Fruit fly (Drosophila melanogaster) Kc167 (cell line): ENCODE measurements around the gene CG7857.

Experiments used
- Myc ChIP-seq: fragments of >200 bp; optimal IDR thresholded peaks from 2 replicates; lab custom pipeline; 2017; ENCODE audit warnings: missing external identifiers
- Sin3A ChIP-seq: fragments of >200 bp; optimal IDR thresholded peaks from 2 replicates; lab custom pipeline; 2018; ENCODE audit warnings: missing external identifiers
- h ChIP-seq: fragments of >200 bp; optimal IDR thresholded peaks from 3 replicates; lab custom pipeline; 2018; ENCODE audit warnings: missing external identifiers
- insv ChIP-seq: fragments of >200 bp; optimal IDR thresholded peaks from 3 replicates; lab custom pipeline; 2018; ENCODE audit warnings: missing external identifiers
- psq ChIP-seq: fragments of >200 bp; optimal IDR thresholded peaks from 2 replicates; lab custom pipeline; 2017; ENCODE audit warnings: missing external identifiers
- ttk ChIP-seq: sonication (Bioruptor generic); optimal IDR thresholded peaks from 2 replicates; lab custom pipeline; 2017; ENCODE audit warnings: missing external identifiers

Gene CG7857

dm6 chr3L:15504687-15505086 lies at the start of gene CG7857:
TSS of gene CG7857 (minus strand) at chr3L:15504894.
- TF ChIP-seq psq (no peak), Sin3A (lab: Kevin White, UChicago) (no peak), ttk (lab: Kevin White, UChicago) (no peak), insv (lab: Kevin White, UChicago) (no peak), h (lab: Kevin White, UChicago) (no peak), Myc (lab: Kevin White, UChicago) (no peak)

DNA sequence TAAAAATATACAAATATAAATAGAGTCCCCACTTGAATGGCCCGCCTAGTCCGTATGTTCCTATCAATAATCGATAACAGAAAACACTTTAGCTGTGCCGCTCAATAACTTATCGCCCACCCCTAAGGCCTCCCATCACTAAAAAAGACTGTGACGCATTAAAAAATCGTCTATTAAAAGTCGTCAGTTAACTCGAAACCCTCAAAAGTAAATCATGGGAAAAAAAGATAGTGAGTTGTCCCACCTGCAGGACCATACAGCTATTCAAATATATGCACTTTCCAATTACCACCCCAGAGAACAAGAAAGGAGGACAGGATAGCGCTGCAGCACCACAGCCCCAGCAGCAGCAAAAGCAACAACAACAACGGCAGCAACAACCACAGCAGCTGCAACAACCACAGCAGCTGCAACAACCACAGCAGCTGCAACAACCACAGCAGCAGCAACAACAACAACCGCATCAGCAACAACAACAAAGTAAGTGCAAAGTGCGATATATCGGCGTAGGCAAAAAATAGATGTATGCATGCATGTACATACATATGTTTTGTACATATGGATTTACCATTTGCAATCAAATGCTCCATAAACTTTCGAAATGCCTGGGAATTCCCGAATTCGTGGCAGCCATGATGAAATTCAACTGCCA lies 49.4 kb upstream of the CG7857 start, which contains the start of gene AGO2:
TSS of gene AGO2 (plus strand) at position 121 of the 652 bp plus-strand sequence.
- TF ChIP-seq ttk (lab: Kevin White, UChicago) (no peak), Sin3A (lab: Kevin White, UChicago) (no peak), h (lab: Kevin White, UChicago) (no peak), psq (no peak), Myc (lab: Kevin White, UChicago) (no peak), insv (lab: Kevin White, UChicago) (no peak)

DNA sequence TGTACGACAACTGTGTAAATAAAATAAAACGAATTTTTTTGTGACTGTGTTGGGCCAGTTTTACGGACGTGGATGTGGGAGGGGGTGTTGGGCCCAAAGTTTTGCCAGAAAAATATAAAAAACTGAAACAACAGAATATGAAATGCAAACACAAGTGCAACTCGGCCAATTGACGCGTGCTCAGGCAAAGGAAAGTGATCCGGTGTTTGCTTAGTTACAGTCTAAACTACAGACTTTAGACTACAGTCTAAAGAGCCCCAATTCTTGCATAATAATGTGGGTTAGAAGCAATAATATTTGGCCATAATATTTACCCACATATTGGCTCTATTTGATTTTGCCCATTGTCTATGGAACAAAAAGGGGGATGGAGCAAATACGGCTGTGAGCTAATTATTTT lies 44.1 kb upstream of the CG7857 start:
- TF ChIP-seq Myc (lab: Kevin White, UChicago) (no peak), ttk (lab: Kevin White, UChicago) (no peak), h (lab: Kevin White, UChicago) (no peak), Sin3A (lab: Kevin White, UChicago) (no peak), psq (no peak), insv (lab: Kevin White, UChicago) (no peak)

dm6 chr3L:15547187-15547790 lies 42.6 kb upstream of the CG7857 start:
- TF ChIP-seq insv (lab: Kevin White, UChicago): no peak
- no peak for TF ChIP-seq h (lab: Kevin White, UChicago)
- no peak for TF ChIP-seq ttk (lab: Kevin White, UChicago)
- TF ChIP-seq Myc (lab: Kevin White, UChicago): no peak
- TF ChIP-seq psq: no peak
- TF ChIP-seq Sin3A (lab: Kevin White, UChicago): no peak

DNA sequence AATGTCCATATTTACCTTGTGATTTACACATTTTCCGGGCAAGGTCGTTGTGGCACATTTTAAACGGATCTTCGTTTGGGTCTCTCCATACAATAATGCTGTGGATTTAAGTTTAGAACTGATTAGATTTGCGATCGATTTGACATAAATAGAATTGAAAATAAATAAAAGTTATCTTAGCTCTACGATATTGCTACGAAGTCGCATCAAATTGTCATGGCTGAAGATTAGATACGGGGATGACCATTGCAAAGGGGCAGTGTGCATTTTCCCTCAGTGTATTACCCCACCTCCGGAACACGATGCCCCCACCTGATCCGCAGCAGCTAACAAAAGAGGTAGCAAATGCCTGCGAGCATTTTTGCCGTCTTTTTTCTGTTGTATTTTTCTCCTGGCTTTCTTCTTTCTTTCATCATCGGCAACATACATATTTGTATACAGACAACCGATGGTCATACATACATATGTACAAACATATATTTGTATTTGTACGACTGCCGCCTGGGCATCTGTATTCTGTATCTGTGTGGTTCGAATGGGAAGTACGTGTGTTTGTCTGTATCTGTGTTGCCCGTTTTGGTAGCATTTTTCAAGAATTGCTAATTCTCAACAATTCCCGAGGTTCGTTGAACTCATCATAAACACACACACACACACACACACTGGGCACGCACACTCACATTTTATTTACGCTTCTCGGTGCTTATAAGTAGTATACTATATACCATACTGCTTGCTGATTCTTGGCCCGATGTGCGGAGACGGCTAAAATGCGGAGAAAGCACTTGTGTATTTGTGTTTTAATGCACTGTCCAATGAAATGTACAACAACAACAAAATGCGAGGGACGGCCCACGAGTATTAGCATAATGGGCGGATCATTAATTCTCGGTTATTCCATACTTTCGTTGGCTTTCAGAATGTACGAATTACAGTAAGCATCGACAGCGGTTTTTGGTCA lies 40.0 kb upstream of the CG7857 start:
- no peak for TF ChIP-seq Sin3A (lab: Kevin White, UChicago)
- TF ChIP-seq Myc (lab: Kevin White, UChicago): no peak
- TF ChIP-seq h (lab: Kevin White, UChicago): no peak
- TF ChIP-seq psq: no peak
- no peak for TF ChIP-seq ttk (lab: Kevin White, UChicago)
- no peak for TF ChIP-seq insv (lab: Kevin White, UChicago)

dm6 chr3L:15543467-15543866 lies 38.8 kb upstream of the CG7857 start:
- TF ChIP-seq Sin3A (lab: Kevin White, UChicago): no peak
- no peak for TF ChIP-seq ttk (lab: Kevin White, UChicago)
- TF ChIP-seq h (lab: Kevin White, UChicago): no peak
- no peak for TF ChIP-seq insv (lab: Kevin White, UChicago)
- no peak for TF ChIP-seq Myc (lab: Kevin White, UChicago)
- no peak for TF ChIP-seq psq

DNA sequence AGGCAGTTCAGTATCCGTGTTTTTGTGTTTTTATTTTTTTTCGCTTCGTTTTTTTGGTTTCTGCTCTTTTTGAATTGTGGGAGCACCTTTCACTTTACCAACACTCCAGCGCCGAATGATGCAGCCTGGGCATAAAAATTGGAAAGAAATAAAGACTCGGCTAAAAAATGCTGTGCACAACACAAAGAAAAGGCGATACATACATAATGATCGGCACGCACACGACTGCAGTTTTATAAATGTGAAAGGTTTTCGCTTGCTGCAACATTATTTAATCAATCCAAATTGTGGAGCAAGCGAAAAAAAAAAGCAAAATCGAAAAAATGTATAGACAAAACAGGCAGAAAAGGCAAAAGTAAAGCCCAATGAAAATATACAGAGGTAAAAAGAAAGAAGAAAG lies 38.4 kb upstream of the CG7857 start:
- TF ChIP-seq ttk (lab: Kevin White, UChicago) (no peak), psq (no peak), Myc (lab: Kevin White, UChicago) (no peak), h (lab: Kevin White, UChicago) (no peak), insv (lab: Kevin White, UChicago) (no peak), Sin3A (lab: Kevin White, UChicago) (no peak)

- TF ChIP-seq h (lab: Kevin White, UChicago) (no peak), insv (lab: Kevin White, UChicago) (no peak), Sin3A (lab: Kevin White, UChicago) (no peak), psq (no peak), ttk (lab: Kevin White, UChicago) (no peak), Myc (lab: Kevin White, UChicago) (no peak)
Observed at dm6 chr3L:15541281-15541680, 36.6 kb upstream of the CG7857 start.

- TF ChIP-seq Myc (lab: Kevin White, UChicago): no peak
- TF ChIP-seq ttk (lab: Kevin White, UChicago): no peak
- TF ChIP-seq Sin3A (lab: Kevin White, UChicago): no peak
- no peak for TF ChIP-seq insv (lab: Kevin White, UChicago)
- no peak for TF ChIP-seq h (lab: Kevin White, UChicago)
- no peak for TF ChIP-seq psq
Observed at dm6 chr3L:15540682-15541081, 36.0 kb upstream of the CG7857 start.

- TF ChIP-seq ttk (lab: Kevin White, UChicago) (no peak), insv (lab: Kevin White, UChicago) (no peak), psq (no peak), Myc (lab: Kevin White, UChicago) (no peak), h (lab: Kevin White, UChicago) (no peak), Sin3A (lab: Kevin White, UChicago) (no peak)
Observed at dm6 chr3L:15539903-15540409, 35.3 kb upstream of the CG7857 start.
